Fruit fly (Drosophila melanogaster) whole organism, embryonic: Measurements from ENCODE around the gene CG42240.

ENCODE experiments used
- ATbp ChIP-seq: fragments of 200-800 bp; sonication (Bioruptor generic); optimal IDR thresholded peaks from 2 replicates; lab custom pipeline; 2017; ENCODE audit warnings: missing biosample characterization, mild to moderate bottlenecking, missing genetic modification characterization, missing genetic modification reagents
- Antp ChIP-seq: fragments of 200-800 bp; sonication (Bioruptor generic); optimal IDR thresholded peaks from 3 replicates; lab custom pipeline; 2016; ENCODE audit warnings: missing biosample characterization, missing genetic modification characterization
- C15 ChIP-seq: fragments of 200-800 bp; sonication (Bioruptor generic); IDR thresholded peaks from 3 replicates; pipeline ENCODE4 v1.3.6; 2022; ENCODE audit warnings: missing biosample characterization, missing genetic modification characterization
- CG10366 ChIP-seq: fragments of 200-800 bp; sonication (Bioruptor generic); IDR thresholded peaks from 2 replicates; pipeline ENCODE4 v1.3.6; 2022; ENCODE audit warnings: missing biosample characterization, missing genetic modification characterization
- CG12942 ChIP-seq: fragments of 200-800 bp; sonication (Bioruptor generic); optimal IDR thresholded peaks from 3 replicates; lab custom pipeline; 2016; ENCODE audit warnings: missing biosample characterization, missing genetic modification characterization
- CG15479 ChIP-seq: fragments of 200-800 bp; sonication (Bioruptor generic); optimal IDR thresholded peaks from 3 replicates; lab custom pipeline; 2019; ENCODE audit warnings: missing biosample characterization, mild to moderate bottlenecking, missing genetic modification characterization, moderate library complexity
- CG1647 ChIP-seq: fragments of 200-800 bp; sonication (Bioruptor generic); optimal IDR thresholded peaks from 3 replicates; lab custom pipeline; 2016; ENCODE audit warnings: missing biosample characterization, missing genetic modification characterization
- CG17328 ChIP-seq: fragments of 200-800 bp; sonication (Bioruptor generic); IDR thresholded peaks from 2 replicates; pipeline ENCODE4 v1.3.6; 2022; ENCODE audit warnings: missing biosample characterization, missing genetic modification characterization
- CG2129 ChIP-seq: fragments of 200-800 bp; sonication (Bioruptor generic); IDR thresholded peaks from 2 replicates; pipeline ENCODE4 v1.3.6; 2022; ENCODE audit warnings: missing biosample characterization, missing genetic modification characterization; ENCODE audit not compliant: partially characterized antibody
- CG32772 ChIP-seq: fragments of 200-800 bp; sonication (Bioruptor generic); IDR thresholded peaks from 2 replicates; pipeline ENCODE4 v1.3.6; 2022; ENCODE audit warnings: missing biosample characterization, missing genetic modification characterization
- CG34376 ChIP-seq: fragments of 200-800 bp; sonication (Bioruptor generic); optimal IDR thresholded peaks from 2 replicates; lab custom pipeline; 2018; ENCODE audit warnings: missing biosample characterization, mild to moderate bottlenecking, missing genetic modification characterization
- CG3995 ChIP-seq: fragments of 200-800 bp; sonication (Bioruptor generic); optimal IDR thresholded peaks from 3 replicates; lab custom pipeline; 2016; ENCODE audit warnings: missing biosample characterization, missing genetic modification characterization
- CG4707 ChIP-seq: fragments of 200-800 bp; sonication (Bioruptor generic); optimal IDR thresholded peaks from 2 replicates; lab custom pipeline; 2018; ENCODE audit warnings: missing biosample characterization, mild to moderate bottlenecking, missing genetic modification characterization, moderate library complexity
- CG4730 ChIP-seq: fragments of 200-800 bp; sonication (Bioruptor generic); IDR thresholded peaks from 2 replicates; pipeline ENCODE4 v1.3.6; 2022; ENCODE audit warnings: missing biosample characterization, missing genetic modification characterization
- CG6689 ChIP-seq: fragments of 200-800 bp; sonication (Bioruptor generic); IDR thresholded peaks from 2 replicates; pipeline ENCODE4 v1.3.6; 2022; ENCODE audit warnings: missing biosample characterization, missing genetic modification characterization
- CG6791 ChIP-seq: fragments of 200-800 bp; sonication (Bioruptor generic); IDR thresholded peaks from 3 replicates; pipeline ENCODE4 v1.3.6; 2022; ENCODE audit warnings: missing biosample characterization, missing genetic modification characterization; ENCODE audit not compliant: partially characterized antibody
- CG6854 ChIP-seq: fragments of 200-800 bp; sonication (Bioruptor generic); optimal IDR thresholded peaks from 3 replicates; lab custom pipeline; 2017; ENCODE audit warnings: missing biosample characterization, mild to moderate bottlenecking, missing genetic modification characterization
- CG7928 ChIP-seq: fragments of 200-800 bp; sonication (Bioruptor generic); optimal IDR thresholded peaks from 2 replicates; lab custom pipeline; 2017; ENCODE audit warnings: missing biosample characterization, mild to moderate bottlenecking, missing genetic modification characterization
- Chrac-16 ChIP-seq: fragments of 200-800 bp; sonication (Bioruptor generic); optimal IDR thresholded peaks from 3 replicates; lab custom pipeline; 2016; ENCODE audit warnings: missing biosample characterization, missing genetic modification characterization
- Drgx ChIP-seq: fragments of 200-800 bp; sonication (Bioruptor generic); IDR thresholded peaks from 2 replicates; pipeline ENCODE4 v1.3.6; 2022; ENCODE audit warnings: missing biosample characterization, missing genetic modification characterization
- Elba2 ChIP-seq: fragments of 200-800 bp; sonication (Bioruptor generic); optimal IDR thresholded peaks from 3 replicates; lab custom pipeline; 2016; ENCODE audit warnings: missing biosample characterization, missing genetic modification characterization
- Fer2 ChIP-seq: fragments of 200-800 bp; sonication (Bioruptor generic); optimal IDR thresholded peaks from 2 replicates; lab custom pipeline; 2018; ENCODE audit warnings: missing biosample characterization, mild to moderate bottlenecking, missing genetic modification characterization, moderate library complexity
- HLHmδ ChIP-seq: fragments of 200-800 bp; sonication (Bioruptor generic); optimal IDR thresholded peaks from 2 replicates; lab custom pipeline; 2018; ENCODE audit warnings: missing biosample characterization, mild to moderate bottlenecking, missing genetic modification characterization, moderate library complexity
- Hand ChIP-seq: fragments of 200-800 bp; sonication (Bioruptor generic); optimal IDR thresholded peaks from 2 replicates; lab custom pipeline; 2017; ENCODE audit warnings: mild to moderate bottlenecking, missing biosample characterization, missing genetic modification reagents, missing genetic modification characterization
- Lhr ChIP-seq: fragments of 200-800 bp; sonication (Bioruptor generic); optimal IDR thresholded peaks from 3 replicates; lab custom pipeline; 2017; ENCODE audit warnings: mild to moderate bottlenecking, missing biosample characterization, missing genetic modification reagents, missing genetic modification characterization
- Max ChIP-seq: fragments of 200-800 bp; sonication (Bioruptor generic); optimal IDR thresholded peaks from 2 replicates; lab custom pipeline; 2016; ENCODE audit warnings: missing biosample characterization, mild to moderate bottlenecking, missing genetic modification characterization
- Mrtf ChIP-seq: fragments of 200-800 bp; sonication (Bioruptor generic); IDR thresholded peaks from 3 replicates; pipeline ENCODE4 v1.3.6; 2022; ENCODE audit warnings: missing biosample characterization, missing genetic modification characterization
- NK7.1 ChIP-seq: fragments of 200-800 bp; sonication (Bioruptor generic); optimal IDR thresholded peaks from 3 replicates; lab custom pipeline; 2016; ENCODE audit warnings: missing biosample characterization, missing genetic modification characterization
- Nf-YC ChIP-seq: fragments of 200-800 bp; optimal IDR thresholded peaks from 3 replicates; lab custom pipeline; 2019; ENCODE audit warnings: missing biosample characterization, mild to moderate bottlenecking, missing genetic modification characterization, moderate library complexity
- NfI ChIP-seq: fragments of 200-800 bp; sonication (Bioruptor generic); optimal IDR thresholded peaks from 3 replicates; lab custom pipeline; 2018; ENCODE audit warnings: missing biosample characterization, mild to moderate bottlenecking, missing genetic modification characterization, moderate library complexity
- Rx ChIP-seq: fragments of 200-800 bp; sonication (Bioruptor generic); IDR thresholded peaks from 2 replicates; pipeline ENCODE4 v1.3.6; 2022; ENCODE audit warnings: missing biosample characterization, missing genetic modification characterization
- Sox100B ChIP-seq: fragments of 200-800 bp; sonication (Bioruptor generic); optimal IDR thresholded peaks from 3 replicates; lab custom pipeline; 2018; ENCODE audit warnings: missing biosample characterization, mild to moderate bottlenecking, missing genetic modification characterization
- Sry-β ChIP-seq: fragments of 200-800 bp; sonication (Bioruptor generic); optimal IDR thresholded peaks from 2 replicates; lab custom pipeline; 2018; ENCODE audit warnings: missing biosample characterization, mild to moderate bottlenecking, missing genetic modification characterization, moderate library complexity
- al ChIP-seq: fragments of 200-800 bp; sonication (Bioruptor generic); IDR thresholded peaks from 2 replicates; pipeline ENCODE4 v1.3.6; 2022; ENCODE audit warnings: missing biosample characterization, missing genetic modification characterization
- amos ChIP-seq: fragments of 200-800 bp; sonication (Bioruptor generic); IDR thresholded peaks from 2 replicates; pipeline ENCODE4 v1.3.6; 2022; ENCODE audit warnings: missing biosample characterization, missing genetic modification characterization; ENCODE audit not compliant: partially characterized antibody
- dmrt11E ChIP-seq: fragments of 200-800 bp; sonication (Bioruptor generic); optimal IDR thresholded peaks from 3 replicates; lab custom pipeline; 2018; ENCODE audit warnings: missing biosample characterization, mild to moderate bottlenecking, missing genetic modification characterization, moderate library complexity
- emc ChIP-seq: fragments of 200-800 bp; sonication (Bioruptor generic); optimal IDR thresholded peaks from 2 replicates; lab custom pipeline; 2016; ENCODE audit warnings: missing biosample characterization, missing genetic modification characterization
- eve ChIP-seq, 2 experiments: fragments of >200 bp; optimal IDR thresholded peaks; 2 replicates each; lab custom pipeline; 2017; ENCODE audit warnings: missing biosample characterization in 2 of 2, missing genetic modification characterization in 2 of 2
- gro ChIP-seq: fragments of 200-800 bp; sonication (Bioruptor generic); optimal IDR thresholded peaks from 2 replicates; lab custom pipeline; 2016; ENCODE audit warnings: missing biosample characterization, missing genetic modification characterization
- hth ChIP-seq: fragments of >200 bp; optimal IDR thresholded peaks from 2 replicates; lab custom pipeline; 2017; ENCODE audit warnings: inconsistent platforms
- kay ChIP-seq: fragments of 200-800 bp; sonication (Bioruptor generic); optimal IDR thresholded peaks from 2 replicates; lab custom pipeline; 2016; ENCODE audit warnings: missing biosample characterization, missing genetic modification characterization
- klu ChIP-seq: fragments of 200-800 bp; sonication (Bioruptor generic); IDR thresholded peaks from 2 replicates; pipeline ENCODE4 v1.3.6; 2022; ENCODE audit warnings: missing biosample characterization, missing genetic modification characterization
- maf-S ChIP-seq: fragments of 200-800 bp; sonication (Bioruptor generic); optimal IDR thresholded peaks from 2 replicates; lab custom pipeline; 2016; ENCODE audit warnings: missing biosample characterization, missing genetic modification characterization
- psq ChIP-seq: fragments of 200-800 bp; sonication (Bioruptor generic); optimal IDR thresholded peaks from 2 replicates; lab custom pipeline; 2017; ENCODE audit warnings: missing biosample characterization, missing genetic modification characterization
- schlank ChIP-seq: fragments of 200-800 bp; sonication (Bioruptor generic); optimal IDR thresholded peaks from 2 replicates; lab custom pipeline; 2018; ENCODE audit warnings: missing biosample characterization, mild to moderate bottlenecking, missing genetic modification characterization
- sd ChIP-seq: fragments of 200-800 bp; sonication (Bioruptor generic); optimal IDR thresholded peaks from 3 replicates; lab custom pipeline; 2018; ENCODE audit warnings: missing biosample characterization, mild to moderate bottlenecking, missing genetic modification characterization, moderate library complexity
- slou ChIP-seq: fragments of 200-800 bp; sonication (Bioruptor generic); optimal IDR thresholded peaks from 3 replicates; lab custom pipeline; 2016; ENCODE audit warnings: missing biosample characterization, missing genetic modification characterization
- sug ChIP-seq: fragments of 200-800 bp; optimal IDR thresholded peaks from 2 replicates; lab custom pipeline; 2019; ENCODE audit warnings: missing biosample characterization, mild to moderate bottlenecking, missing genetic modification characterization, moderate library complexity
- tin ChIP-seq: fragments of 200-800 bp; sonication (Bioruptor generic); optimal IDR thresholded peaks from 3 replicates; lab custom pipeline; 2016; ENCODE audit warnings: missing biosample characterization, missing genetic modification characterization
- trh ChIP-seq: fragments of 200-800 bp; sonication (Bioruptor generic); optimal IDR thresholded peaks from 2 replicates; lab custom pipeline; 2016; ENCODE audit warnings: missing biosample characterization, missing genetic modification characterization
- tx ChIP-seq: fragments of 200-800 bp; sonication (Bioruptor generic); optimal IDR thresholded peaks from 2 replicates; lab custom pipeline; 2016; ENCODE audit warnings: missing biosample characterization, missing genetic modification characterization
- wek ChIP-seq: fragments of 200-800 bp; sonication (Bioruptor generic); optimal IDR thresholded peaks from 3 replicates; lab custom pipeline; 2018; ENCODE audit warnings: missing biosample characterization, mild to moderate bottlenecking, missing genetic modification characterization, moderate library complexity

Gene CG42240

DNA sequence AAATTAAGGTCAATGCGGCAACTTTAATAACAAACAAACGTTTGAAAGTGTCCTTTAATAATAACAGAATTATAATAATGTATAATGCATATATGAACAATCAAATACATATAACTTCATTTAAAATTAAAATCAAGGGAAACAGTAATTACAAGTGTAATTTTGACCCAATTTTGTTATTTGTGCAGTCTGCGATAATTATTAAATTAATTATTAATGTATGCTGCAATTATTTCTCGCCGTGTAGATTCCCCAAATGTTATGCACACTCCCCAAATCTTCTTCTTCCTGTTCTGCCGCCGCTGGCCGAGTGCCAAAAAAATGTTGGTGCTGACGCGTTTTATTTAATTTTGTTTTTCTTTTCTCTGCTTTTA, 23.0 kb downstream of the CG42240 start (continued):
- TF ChIP-seq NK7.1 (GFP tag; lab: Kevin White, UChicago) (no peak), sd (tag; lab: Kevin White, UChicago) (peak; percentile 78), schlank (tag; lab: Kevin White, UChicago) (peak; percentile 66), Hand (peak; percentile 84), CG4730 (GFP tag; lab: Robert Waterston, UW) (peak; percentile 70), Fer2 (tag; lab: Kevin White, UChicago) (peak; percentile 75), Elba2 (peak; percentile 15), tin (peak; percentile 78), CG34376 (peak; percentile 83), sug (peak; percentile 87), Mrtf (GFP tag; lab: Robert Waterston, UW) (peak; percentile 73; the same call in 2 of the 3 replicates), Sry-β (GFP tag; lab: Kevin White, UChicago) (no peak), psq (GFP tag; lab: Kevin White, UChicago) (peak; percentile 48), amos (GFP tag; lab: Robert Waterston, UW) (no peak), Chrac-16 (GFP tag; lab: Kevin White, UChicago) (peak; percentile 77), wek (GFP tag; lab: Kevin White, UChicago) (no peak), Max (GFP tag; lab: Kevin White, UChicago) (peak; percentile 60), Antp (GFP tag; lab: Kevin White, UChicago) (no peak), HLHmδ (GFP tag; lab: Kevin White, UChicago) (no peak), klu (GFP tag; lab: Robert Waterston, UW) (peak; percentile 77), tx (no peak), CG6854 (GFP tag; lab: Kevin White, UChicago) (peak; percentile 78), emc (GFP tag; lab: Kevin White, UChicago) (no peak), eve (GFP tag; optimal IDR thresholded peaks at IDR 0.05; lab: Kevin White, UChicago) (peak in 1 of 2 experiments; percentile 94), NfI (GFP tag; lab: Kevin White, UChicago) (peak; percentile 82), CG1647 (no peak), maf-S (GFP tag; lab: Kevin White, UChicago) (no peak), al (peak; percentile 65), trh (GFP tag; lab: Kevin White, UChicago) (peak; percentile 66), CG4707 (GFP tag; lab: Kevin White, UChicago) (peak; percentile 64), slou (GFP tag; lab: Kevin White, UChicago) (peak; percentile 52), CG10366 (GFP tag; lab: Robert Waterston, UW) (peak; percentile 71), Rx (peak; percentile 79), CG6689 (GFP tag; lab: Robert Waterston, UW) (peak; percentile 88), gro (GFP tag; lab: Kevin White, UChicago) (no peak), CG32772 (GFP tag; lab: Robert Waterston, UW) (peak; percentile 73), hth (lab: Kevin White, UChicago) (no peak), ATbp (peak; percentile 87), CG2129 (GFP tag; lab: Robert Waterston, UW) (no peak), dmrt11E (tag; lab: Kevin White, UChicago) (peak; percentile 89), CG12942 (GFP tag; lab: Kevin White, UChicago) (peak; percentile 63), CG3995 (GFP tag; lab: Kevin White, UChicago) (peak; percentile 18), CG7928 (GFP tag; lab: Kevin White, UChicago) (peak; percentile 49), CG15479 (no peak), C15 (0 out of 3 replicates have a peak, but pooled peaks have one; percentile 22), Sox100B (peak; percentile 93), Lhr (peak; percentile 76), Nf-YC (tag; lab: Kevin White, UChicago) (peak; percentile 83), kay (peak; percentile 66), CG6791 (GFP tag; lab: Robert Waterston, UW) (no peak), CG17328 (peak; percentile 73), Drgx (GFP tag; lab: Robert Waterston, UW) (peak; percentile 63)
